Fruit fly (Drosophila melanogaster): ENCODE data around the gene Mst87F.

DNA sequence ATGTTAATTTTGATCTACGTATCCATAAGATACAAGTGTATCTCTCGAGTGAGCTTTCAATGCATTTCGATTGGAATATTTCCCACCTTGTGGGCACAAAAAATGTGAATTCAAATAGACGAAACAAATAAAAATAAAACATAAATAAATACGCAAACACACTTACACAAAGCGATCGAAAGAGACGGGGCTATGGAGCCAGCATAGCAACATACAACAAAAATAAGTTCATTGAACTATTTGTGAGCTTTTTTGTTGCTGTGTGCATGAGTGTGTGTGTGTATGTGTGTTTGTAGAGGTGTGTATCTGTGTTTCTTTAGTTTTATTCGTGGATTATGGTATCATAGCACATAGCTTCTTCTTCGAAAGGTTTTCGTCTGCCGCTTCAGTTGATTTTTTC, 7.3 kb downstream of the Mst87F start:
- TF ChIP-seq CG8290 (GFP tag; optimal IDR thresholded peaks at IDR 0.05) (no peak), CG8290 (tag; optimal IDR thresholded peaks at IDR 0.05) (no peak), Eip74EF (GFP tag; optimal IDR thresholded peaks at IDR 0.05) (no peak), Bteb2 (GFP tag; optimal IDR thresholded peaks at IDR 0.05) (no peak), psq (GFP tag; optimal IDR thresholded peaks at IDR 0.05) (no peak), CG7745 (tag; optimal IDR thresholded peaks at IDR 0.05) (no peak), ase (GFP tag; IDR thresholded peaks at IDR 0.05) (no peak), CG8765 (GFP tag; IDR thresholded peaks at IDR 0.05) (no peak), CG9797 (GFP tag; optimal IDR thresholded peaks at IDR 0.05) (no peak), CG10979 (tag; optimal IDR thresholded peaks at IDR 0.05) (no peak), CG1832 (GFP tag; optimal IDR thresholded peaks at IDR 0.05) (no peak), pan (optimal IDR thresholded peaks at IDR 0.05) (no peak), pan (GFP tag; optimal IDR thresholded peaks at IDR 0.05 in 1 of 2, IDR thresholded peaks at IDR 0.05 in 1 of 2) (no peak)
